Worm (Caenorhabditis elegans): Measurements from ENCODE around the gene srg-9.

DNA sequence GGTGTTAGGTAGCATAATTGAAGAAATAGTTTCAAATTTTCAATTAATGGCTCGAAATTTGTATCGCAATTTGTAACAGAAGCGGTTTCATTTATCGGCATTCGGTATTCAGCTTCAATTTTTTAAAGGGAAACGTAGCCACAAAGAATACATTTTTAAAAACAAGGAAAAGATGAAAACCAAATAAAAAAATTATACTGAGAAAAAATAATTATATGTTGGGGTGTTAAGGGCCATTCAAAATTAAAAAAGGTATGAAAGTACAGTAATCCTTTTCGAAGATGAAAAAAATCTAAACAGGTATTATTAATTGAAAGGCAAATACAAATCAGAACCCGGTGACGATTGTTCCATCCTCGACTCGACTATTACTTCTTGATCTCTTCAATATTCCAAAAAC lies 1.7 kb upstream of the srg-9 start, which contains the start of gene srg-1:
- TF ChIP-seq mdl-1 (tag; optimal IDR thresholded peaks at IDR 0.05) (no peak), nhr-77 (tag; optimal IDR thresholded peaks at IDR 0.05) (no peak), nhr-11 (tag; optimal IDR thresholded peaks at IDR 0.05) (no peak), lsy-2 (tag; optimal IDR thresholded peaks at IDR 0.05) (no peak), elt-1 (tag; optimal IDR thresholded peaks at IDR 0.05) (no peak), blmp-1 (tag; optimal IDR thresholded peaks at IDR 0.05; ENCODE audit: insufficient read depth) (no peak), ceh-82 (tag; optimal IDR thresholded peaks at IDR 0.05) (no peak), ama-1 (optimal IDR thresholded peaks at IDR 0.05) (no peak)

Data from whole organism, L2 larva.